Worm (Caenorhabditis elegans) whole organism, early embryonic: Measurements from ENCODE around the gene unc-18.
A peak's percentile ranks its signal among the peaks of the same experiment; 100 is the strongest.

Source experiments
- B0310.2 ChIP-seq: sonication (generic microtip); optimal IDR thresholded peaks from 2 replicates; lab custom pipeline; 2016; ENCODE audit warnings: mild to moderate bottlenecking, missing genetic modification characterization, missing compliant biosample characterization
- F13C5.2 ChIP-seq: sonication (generic microtip); optimal IDR thresholded peaks from 2 replicates; lab custom pipeline; 2017; ENCODE audit warnings: mild to moderate bottlenecking, missing genetic modification characterization, inconsistent platforms, missing compliant biosample characterization
- aly-1 ChIP-seq: sonication (generic microtip); optimal IDR thresholded peaks from 2 replicates; lab custom pipeline; 2016; ENCODE audit warnings: missing genetic modification characterization, missing compliant biosample characterization
- ama-1 ChIP-seq: fragments of 150-350 bp; optimal IDR thresholded peaks from 2 replicates; lab custom pipeline; 2014
- ceh-13 ChIP-seq: fragments of 200-800 bp; sonication (Bioruptor generic); optimal IDR thresholded peaks from 2 replicates; lab custom pipeline; 2018; ENCODE audit warnings: mild to moderate bottlenecking, missing genetic modification characterization, missing compliant biosample characterization
- ceh-36 ChIP-seq: sonication (generic microtip); optimal IDR thresholded peaks from 2 replicates; lab custom pipeline; 2016; ENCODE audit warnings: missing genetic modification characterization, inconsistent platforms, missing compliant biosample characterization
- ets-7 ChIP-seq: sonication (generic microtip); optimal IDR thresholded peaks from 2 replicates; lab custom pipeline; 2016; ENCODE audit warnings: missing genotype, missing genetic modification characterization, missing compliant biosample characterization
- flt-1 ChIP-seq: fragments of 200-800 bp; sonication (Bioruptor generic); IDR thresholded peaks from 2 replicates; pipeline ENCODE4 v1.3.6; 2022; ENCODE audit warnings: missing genetic modification characterization, missing compliant biosample characterization
- hmbx-1 ChIP-seq: sonication (generic microtip); optimal IDR thresholded peaks from 2 replicates; lab custom pipeline; 2016; ENCODE audit warnings: mild to moderate bottlenecking, missing genetic modification characterization, missing compliant biosample characterization
- hmg-4 ChIP-seq: fragments of 200-800 bp; sonication (Bioruptor generic); optimal IDR thresholded peaks from 2 replicates; lab custom pipeline; 2018; ENCODE audit warnings: mild to moderate bottlenecking, missing genetic modification characterization, missing compliant biosample characterization
- hnd-1 ChIP-seq: sonication (generic microtip); optimal IDR thresholded peaks from 2 replicates; lab custom pipeline; 2016; ENCODE audit warnings: missing genetic modification characterization, missing compliant biosample characterization
- pes-1 ChIP-seq: fragments of 200-800 bp; sonication (Bioruptor generic); IDR thresholded peaks from 2 replicates; pipeline ENCODE4 v1.3.6; 2022; ENCODE audit warnings: missing genetic modification reagents, missing genetic modification characterization, missing compliant biosample characterization
- scrt-1 ChIP-seq: fragments of 200-800 bp; sonication (Bioruptor generic); IDR thresholded peaks from 2 replicates; pipeline ENCODE4 v1.3.6; 2022; ENCODE audit warnings: missing genetic modification characterization, missing compliant biosample characterization
- sea-1 ChIP-seq: fragments of 200-800 bp; sonication (Bioruptor generic); conservative IDR thresholded peaks from 2 replicates; pipeline ENCODE4 v1.3.6; 2022; ENCODE audit warnings: missing genetic modification characterization, missing compliant biosample characterization
- tbx-11 ChIP-seq: fragments of 200-800 bp; sonication (Bioruptor generic); IDR thresholded peaks from 2 replicates; pipeline ENCODE4 v1.3.6; 2022; ENCODE audit warnings: missing genetic modification characterization, missing compliant biosample characterization
- tbx-37 ChIP-seq: fragments of 200-800 bp; sonication (Bioruptor generic); conservative IDR thresholded peaks from 2 replicates; pipeline ENCODE4 v1.3.6; 2022; ENCODE audit warnings: missing genetic modification reagents, missing genetic modification characterization, missing compliant biosample characterization
- tra-4 ChIP-seq: sonication (generic microtip); optimal IDR thresholded peaks from 2 replicates; lab custom pipeline; 2017; ENCODE audit warnings: missing genetic modification characterization, missing compliant biosample characterization

Gene unc-18

ce11 chrX:7653708-7654390, 28.8 kb upstream of the unc-18 start:
- TF ChIP-seq hmg-4 (GFP tag; lab: Kevin White, UChicago) (peak; percentile 8), flt-1 (GFP tag; lab: Robert Waterston, UW) (no peak), F13C5.2 (tag; lab: Kevin White, UChicago) (no peak), ama-1 (no peak)

DNA sequence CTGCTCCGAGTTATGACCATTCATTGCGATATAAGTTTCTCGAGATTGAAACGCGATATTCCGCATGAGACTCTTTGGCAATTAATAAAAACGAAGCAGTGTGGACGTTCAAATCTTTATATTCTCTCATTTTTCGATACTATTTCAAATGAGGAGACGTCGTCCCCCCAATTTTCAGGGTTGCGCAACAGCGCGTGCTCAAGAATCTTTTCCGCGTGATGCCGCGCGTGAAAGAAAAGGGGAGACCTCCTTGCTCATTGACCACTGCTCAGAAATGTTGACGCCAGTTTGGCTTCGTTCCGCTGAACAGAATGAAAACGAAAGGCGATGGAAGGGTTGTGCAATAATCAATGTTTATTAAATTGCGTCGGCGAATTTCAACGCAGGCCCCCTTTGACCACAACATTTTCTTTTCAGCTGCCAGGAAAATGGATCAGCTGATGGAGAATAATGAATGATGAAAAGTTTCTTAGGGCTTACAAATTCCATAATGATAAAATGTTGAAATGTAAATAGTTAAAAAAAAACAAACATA, 27.2 kb upstream of the unc-18 start:
- no peak for TF ChIP-seq ets-7 (tag; lab: Kevin White, UChicago)
- TF ChIP-seq hmg-4 (GFP tag; lab: Kevin White, UChicago) = peak; percentile 25

- TF ChIP-seq flt-1 (GFP tag; lab: Robert Waterston, UW) = no peak
- no peak for TF ChIP-seq pes-1 (GFP tag; lab: Robert Waterston, UW)
- TF ChIP-seq B0310.2 (tag; lab: Kevin White, UChicago) = no peak
- TF ChIP-seq ets-7 (tag; lab: Kevin White, UChicago) = no peak
- TF ChIP-seq sea-1 (GFP tag; lab: Robert Waterston, UW) = no peak
- no peak for TF ChIP-seq ceh-13 (GFP tag; lab: Kevin White, UChicago)
- no peak for TF ChIP-seq tbx-37 (GFP tag; lab: Robert Waterston, UW)
- TF ChIP-seq ama-1 = no peak
- no peak for TF ChIP-seq scrt-1
- TF ChIP-seq tbx-11 (GFP tag; lab: Robert Waterston, UW) = no peak
- TF ChIP-seq F13C5.2 (tag; lab: Kevin White, UChicago) = no peak
- TF ChIP-seq aly-1 (tag; lab: Kevin White, UChicago) = no peak
- no peak for TF ChIP-seq hnd-1
- no peak for TF ChIP-seq tra-4 (tag; lab: Kevin White, UChicago)
- no peak for TF ChIP-seq hmg-4 (GFP tag; lab: Kevin White, UChicago)
- TF ChIP-seq hmbx-1 (tag; lab: Kevin White, UChicago) = no peak
- no peak for TF ChIP-seq ceh-36 (tag; lab: Kevin White, UChicago)
These were observed 25.8 kb upstream of the unc-18 start, which contains the start of gene F27D9.12 for ce11 chrX:7656875-7657274. F27D9.12 (minus strand) TSS chrX:7656975.

DNA sequence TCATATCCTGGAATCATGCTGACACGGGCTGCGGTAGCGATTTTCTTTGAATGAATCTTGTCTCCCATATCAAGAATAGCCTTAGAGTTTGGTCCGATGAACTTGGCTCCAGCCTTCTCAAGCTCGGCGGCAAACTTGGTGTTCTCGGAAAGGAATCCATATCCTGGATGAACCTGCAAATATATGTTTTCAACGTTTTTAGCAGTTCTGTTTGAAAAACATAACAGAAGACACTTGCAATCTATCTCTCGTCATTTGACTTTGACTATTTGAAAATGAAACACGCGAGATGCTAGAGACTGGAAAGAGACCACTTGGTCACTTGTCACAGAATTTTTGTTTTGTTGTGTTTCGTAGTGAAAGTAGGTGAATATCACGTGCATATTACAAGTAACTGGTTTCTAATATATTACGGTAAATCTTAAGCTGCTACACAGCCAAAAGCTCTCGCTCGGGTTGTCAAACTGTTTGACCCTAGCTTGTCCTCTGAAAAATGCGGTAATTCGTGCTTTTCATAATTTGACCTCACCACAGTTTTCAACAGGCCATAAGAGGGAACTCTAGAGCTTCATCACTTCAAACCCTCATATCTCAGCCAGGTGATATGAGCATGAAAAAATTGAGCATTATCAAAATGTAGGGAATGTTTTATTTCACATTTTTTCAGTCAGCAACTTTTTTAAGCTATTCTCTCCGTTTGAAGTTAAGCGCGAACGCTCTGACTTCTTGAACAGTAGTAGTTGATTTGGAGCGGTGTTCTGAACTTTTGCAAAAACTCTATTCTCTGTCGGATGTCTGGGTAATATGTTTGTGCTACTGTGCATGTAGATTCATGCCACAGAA, 22.9 kb upstream of the unc-18 start:
- TF ChIP-seq ets-7 (tag; lab: Kevin White, UChicago) = no peak
- TF ChIP-seq ama-1 = no peak
- no peak for TF ChIP-seq hmg-4 (GFP tag; lab: Kevin White, UChicago)
- TF ChIP-seq scrt-1 = no peak
- TF ChIP-seq pes-1 (GFP tag; lab: Robert Waterston, UW) = no peak
- no peak for TF ChIP-seq ceh-13 (GFP tag; lab: Kevin White, UChicago)
- no peak for TF ChIP-seq F13C5.2 (tag; lab: Kevin White, UChicago)
- TF ChIP-seq tbx-37 (GFP tag; lab: Robert Waterston, UW) = no peak
- no peak for TF ChIP-seq tbx-11 (GFP tag; lab: Robert Waterston, UW)
- TF ChIP-seq hmbx-1 (tag; lab: Kevin White, UChicago) = no peak
- TF ChIP-seq ceh-36 (tag; lab: Kevin White, UChicago) = no peak
- no peak for TF ChIP-seq sea-1 (GFP tag; lab: Robert Waterston, UW)
- TF ChIP-seq hnd-1 = no peak
- TF ChIP-seq flt-1 (GFP tag; lab: Robert Waterston, UW) = no peak
- no peak for TF ChIP-seq tra-4 (tag; lab: Kevin White, UChicago)

DNA sequence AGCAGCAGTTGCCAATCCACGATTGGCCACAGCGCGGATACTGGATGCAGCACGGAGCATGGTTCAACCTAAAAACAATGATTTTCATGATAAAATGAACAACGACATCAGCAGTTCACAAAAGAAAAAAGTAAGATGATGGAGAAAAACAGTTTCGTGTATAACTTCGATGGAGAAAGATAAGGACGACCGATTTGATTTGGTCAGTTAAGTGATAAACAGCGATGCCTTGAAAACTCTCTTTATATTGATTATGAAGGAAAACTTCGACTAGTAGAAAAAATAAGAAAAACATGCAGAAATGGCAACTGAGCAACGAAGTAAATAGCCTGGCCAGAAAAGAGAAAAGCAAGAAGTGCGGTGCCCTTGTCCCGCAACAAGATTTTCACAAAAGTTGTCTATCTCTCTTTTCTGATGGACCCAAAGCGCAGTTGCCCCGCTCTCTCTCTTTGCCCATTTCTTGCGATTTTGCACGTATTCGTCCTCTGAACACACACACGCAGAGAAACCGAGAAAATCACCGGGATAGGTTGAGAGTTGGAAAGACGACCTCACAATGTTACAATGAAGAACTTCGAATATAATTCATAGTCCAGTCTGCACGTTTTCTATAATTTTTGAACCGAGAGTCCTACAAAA, 21.7 kb upstream of the unc-18 start, which contains the start of gene pcca-1:
Gene pcca-1 (minus strand): TSS at position 68 of the 639 bp plus-strand sequence.
- no peak for TF ChIP-seq hmbx-1 (tag; lab: Kevin White, UChicago)
- no peak for TF ChIP-seq sea-1 (GFP tag; lab: Robert Waterston, UW)
- no peak for TF ChIP-seq ceh-13 (GFP tag; lab: Kevin White, UChicago)
- no peak for TF ChIP-seq tra-4 (tag; lab: Kevin White, UChicago)
- no peak for TF ChIP-seq scrt-1
- TF ChIP-seq tbx-11 (GFP tag; lab: Robert Waterston, UW) = no peak
- TF ChIP-seq F13C5.2 (tag; lab: Kevin White, UChicago) = no peak
- no peak for TF ChIP-seq flt-1 (GFP tag; lab: Robert Waterston, UW)
- no peak for TF ChIP-seq ets-7 (tag; lab: Kevin White, UChicago)
- no peak for TF ChIP-seq ceh-36 (tag; lab: Kevin White, UChicago)
- TF ChIP-seq B0310.2 (tag; lab: Kevin White, UChicago) = no peak
- no peak for TF ChIP-seq hmg-4 (GFP tag; lab: Kevin White, UChicago)
- TF ChIP-seq tbx-37 (GFP tag; lab: Robert Waterston, UW) = no peak
- no peak for TF ChIP-seq ama-1
- TF ChIP-seq aly-1 (tag; lab: Kevin White, UChicago) = no peak
- no peak for TF ChIP-seq hnd-1
- no peak for TF ChIP-seq pes-1 (GFP tag; lab: Robert Waterston, UW)

ce11 chrX:7661628-7662027, 21.1 kb upstream of the unc-18 start:
- TF ChIP-seq sea-1 (GFP tag; lab: Robert Waterston, UW) (no peak), tra-4 (tag; lab: Kevin White, UChicago) (no peak), hnd-1 (no peak), hmbx-1 (tag; lab: Kevin White, UChicago) (no peak), ama-1 (no peak), pes-1 (GFP tag; lab: Robert Waterston, UW) (no peak)
